Worm (Caenorhabditis elegans): ENCODE results near the gene mrps-21.
A peak's percentile ranks its signal among the peaks of the same experiment; 100 is the strongest.

Gene mrps-21

DNA sequence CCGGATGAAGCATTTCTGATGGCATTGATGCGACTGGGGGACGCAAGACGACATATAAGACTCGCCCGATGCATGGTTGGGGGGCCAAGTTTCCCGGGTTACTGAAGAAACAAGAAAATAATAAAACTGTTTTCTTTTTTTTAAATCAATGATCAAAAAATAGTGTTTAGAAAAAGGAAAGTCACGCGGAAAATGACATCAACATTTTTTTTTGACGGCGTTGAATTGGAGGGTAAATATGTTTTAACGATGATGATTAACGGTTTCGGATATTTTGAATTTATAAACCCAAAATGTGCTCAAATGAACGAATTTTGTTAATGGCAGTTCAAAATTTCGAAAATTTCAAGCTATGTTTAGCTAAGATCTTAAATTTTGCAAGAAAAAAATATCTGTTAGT lies 44.6 kb upstream of the mrps-21 start, which contains the start of gene ogdh-1:
TSS of gene ogdh-1 (minus strand) at position 101 of the 400 bp plus-strand sequence.
- no peak for TF ChIP-seq ztf-25 (GFP tag; IDR thresholded peaks at IDR 0.05)
- TF ChIP-seq K12H6.12 (tag; optimal IDR thresholded peaks at IDR 0.05) = no peak
- TF ChIP-seq rcor-1 (GFP tag; IDR thresholded peaks at IDR 0.05) = no peak
- TF ChIP-seq sea-2 (GFP tag; IDR thresholded peaks at IDR 0.05) = no peak
- TF ChIP-seq Y53G8AR.9 (GFP tag; conservative IDR thresholded peaks at IDR 0.05) = no peak
- TF ChIP-seq mes-4 (tag; optimal IDR thresholded peaks at IDR 0.05) = no peak

DNA sequence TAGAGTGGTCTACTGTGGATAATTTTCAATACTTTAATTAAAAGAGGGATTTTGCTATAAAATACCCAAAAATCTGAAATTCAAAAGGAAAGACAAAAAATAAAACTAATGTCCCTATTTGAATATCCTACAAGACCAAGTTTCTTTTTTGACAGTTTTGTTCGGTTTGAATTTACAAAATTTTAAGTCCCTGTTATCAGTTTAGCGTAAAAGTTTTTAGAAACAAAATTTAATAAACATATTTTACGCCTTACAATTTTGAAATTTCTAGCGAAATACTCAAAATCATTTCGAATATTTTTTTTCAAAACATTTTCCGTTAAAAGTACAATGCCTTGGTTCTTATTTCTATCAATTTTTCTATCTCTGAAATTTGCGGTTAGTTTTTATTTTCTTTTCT lies 33.1 kb upstream of the mrps-21 start, which contains the start of gene spe-51:
TSS of gene spe-51 (plus strand) at position 301 of the 400 bp plus-strand sequence.
- TF ChIP-seq attf-6 (GFP tag; IDR thresholded peaks at IDR 0.05) = no peak
- no peak for TF ChIP-seq attf-5 (GFP tag; optimal IDR thresholded peaks at IDR 0.05)
- TF ChIP-seq T07F8.4 (tag; optimal IDR thresholded peaks at IDR 0.05) = no peak
- TF ChIP-seq C06A6.2 (GFP tag; conservative IDR thresholded peaks at IDR 0.05) = no peak

DNA sequence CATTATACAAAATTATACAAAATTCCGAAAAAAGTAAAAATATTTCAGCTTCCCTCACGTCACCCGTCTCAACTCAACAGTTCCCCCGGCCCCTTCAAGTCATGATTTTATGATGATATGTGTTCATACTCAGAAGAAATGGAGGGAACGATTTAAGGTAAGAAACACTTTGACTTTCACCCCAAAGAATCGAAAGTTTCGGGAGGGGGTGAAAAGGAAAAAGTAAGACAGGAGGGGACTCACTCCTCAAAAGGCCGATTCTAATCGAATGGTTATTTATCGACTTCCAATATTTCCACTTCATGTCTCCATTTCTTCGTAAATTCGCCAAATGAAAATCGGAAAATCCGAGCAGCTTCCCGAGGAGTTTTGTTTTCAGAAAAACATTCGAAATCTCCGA lies 28.9 kb upstream of the mrps-21 start, which contains the start of gene bus-4:
TSS of gene bus-4 (plus strand) at position 49 of the 400 bp plus-strand sequence.
- no peak for TF ChIP-seq mel-28 (tag; optimal IDR thresholded peaks at IDR 0.05; ENCODE audit: borderline replicate concordance)
- no peak for TF ChIP-seq T26A5.8 (tag; optimal IDR thresholded peaks at IDR 0.05)
- TF ChIP-seq Y95B8A.8 (GFP tag; IDR thresholded peaks at IDR 0.05) = no peak

ce11 chrIV:4686898-4687297 lies 27.6 kb upstream of the mrps-21 start:
- TF ChIP-seq zfh-2 (GFP tag; conservative IDR thresholded peaks at IDR 0.05) (peak; percentile 66), F49E8.2 (tag; optimal IDR thresholded peaks at IDR 0.05; ENCODE audit: insufficient read depth) (no peak)

- no peak for TF ChIP-seq lag-1 (GFP tag; IDR thresholded peaks at IDR 0.05)
These were observed 27.0 kb upstream of the mrps-21 start for ce11 chrIV:4686291-4686830.

- TF ChIP-seq ZK185.1 (tag; optimal IDR thresholded peaks at IDR 0.05; ENCODE audit: poor library complexity, severe bottlenecking) (no peak), cebp-2 (GFP tag; IDR thresholded peaks at IDR 0.05) (no peak), attf-5 (GFP tag; optimal IDR thresholded peaks at IDR 0.05) (no peak), mes-4 (tag; optimal IDR thresholded peaks at IDR 0.05) (no peak), Y67H2A.10 (GFP tag; conservative IDR thresholded peaks at IDR 0.05) (no peak), lsy-27 (tag; optimal IDR thresholded peaks at IDR 0.05; ENCODE audit: borderline replicate concordance, insufficient read depth) (no peak), K12H6.12 (tag; optimal IDR thresholded peaks at IDR 0.05) (no peak), F55B11.4 (tag; optimal IDR thresholded peaks at IDR 0.05; ENCODE audit: borderline replicate concordance, insufficient read depth) (no peak), lir-1 (GFP tag; conservative IDR thresholded peaks at IDR 0.05) (no peak), F57C9.4 (tag; optimal IDR thresholded peaks at IDR 0.05) (no peak), rec-8 (tag; optimal IDR thresholded peaks at IDR 0.05) (no peak), lin-54 (GFP tag; optimal IDR thresholded peaks at IDR 0.05) (no peak), ceh-100 (GFP tag; IDR thresholded peaks at IDR 0.05) (no peak), egl-44 (GFP tag; IDR thresholded peaks at IDR 0.05) (no peak), ztf-18 (tag; optimal IDR thresholded peaks at IDR 0.05) (no peak), pha-4 (tag; optimal IDR thresholded peaks at IDR 0.05) (no peak), fkh-3 (tag; optimal IDR thresholded peaks at IDR 0.05) (no peak), T07F8.4 (tag; optimal IDR thresholded peaks at IDR 0.05) (no peak), repo-1 (tag; optimal IDR thresholded peaks at IDR 0.05) (no peak), lsl-1 (GFP tag; optimal IDR thresholded peaks at IDR 0.05) (no peak)
These were observed 23.8 kb upstream of the mrps-21 start for ce11 chrIV:4683149-4683548.
